Worm (Caenorhabditis elegans) whole organism, L4 larva: ENCODE results near the gene R01E6.5.

Source experiments
- F26F4.8 ChIP-seq: fragments of 200-800 bp; sonication (Bioruptor generic); conservative IDR thresholded peaks from 2 replicates; pipeline ENCODE4 v1.3.6; 2022; ENCODE audit warnings: missing genetic modification characterization, missing compliant biosample characterization
- T20F7.1 ChIP-seq: fragments of 200-800 bp; sonication (Bioruptor generic); optimal IDR thresholded peaks from 2 replicates; lab custom pipeline; 2018; ENCODE audit warnings: mild to moderate bottlenecking, missing genetic modification characterization, missing compliant biosample characterization
- aha-1 ChIP-seq: fragments of 150-350 bp; peaks from one replicate; lab custom pipeline; 2014; ENCODE audit warnings: missing biosample characterization, missing genetic modification characterization
- ama-1 ChIP-seq: fragments of 150-350 bp; optimal IDR thresholded peaks from 2 replicates; lab custom pipeline; 2014; ENCODE audit warnings: inconsistent platforms, mixed read lengths
- ces-1 ChIP-seq: fragments of 150-350 bp; sonication (generic microtip); optimal IDR thresholded peaks from 4 replicates; lab custom pipeline; 2014; ENCODE audit warnings: missing biosample characterization, missing genetic modification reagents, missing genetic modification characterization
- daf-16 ChIP-seq, 3 experiments: sonication (generic microtip); optimal IDR thresholded peaks; 2 replicates each; lab custom pipeline; 2016 to 2017; ENCODE audit warnings: missing genetic modification characterization in 3 of 3, missing genetic modification reagents in 3 of 3, mild to moderate bottlenecking in 2 of 3, missing compliant biosample characterization in 2 of 3, missing biosample characterization in 1 of 3, moderate library complexity in 1 of 3
- daf-8 ChIP-seq: fragments of 200-800 bp; sonication (Bioruptor generic); IDR thresholded peaks from 2 replicates; pipeline ENCODE4 v1.3.6; 2022; ENCODE audit warnings: missing genetic modification characterization, missing compliant biosample characterization
- dpl-1 ChIP-seq: fragments of 150-350 bp; optimal IDR thresholded peaks from 2 replicates; lab custom pipeline; 2014; ENCODE audit warnings: missing biosample characterization, missing genetic modification reagents, missing genetic modification characterization
- hif-1 ChIP-seq, 2 experiments: sonication (generic microtip); optimal IDR thresholded peaks; 2 replicates each; lab custom pipeline; 2016 to 2017; ENCODE audit warnings: missing compliant biosample characterization in 2 of 2, missing genetic modification characterization in 2 of 2, missing genetic modification reagents in 2 of 2, missing genotype in 2 of 2, mild to moderate bottlenecking in 1 of 2
- hmg-1.1 ChIP-seq: fragments of 200-800 bp; sonication (Bioruptor generic); IDR thresholded peaks from 2 replicates; pipeline ENCODE4 v1.3.6; 2022; ENCODE audit warnings: missing genetic modification reagents, missing genetic modification characterization, missing compliant biosample characterization
- lin-38 ChIP-seq: fragments of 200-800 bp; sonication (Bioruptor generic); IDR thresholded peaks from 2 replicates; pipeline ENCODE4 v1.3.6; 2022; ENCODE audit warnings: missing genetic modification reagents, missing genetic modification characterization, missing compliant biosample characterization
- lir-3 ChIP-seq: sonication (generic microtip); optimal IDR thresholded peaks from 2 replicates; lab custom pipeline; 2016; ENCODE audit warnings: mild to moderate bottlenecking, missing genetic modification characterization, missing compliant biosample characterization
- mdl-1 ChIP-seq, 2 experiments: fragments of 150-350 bp in 1 of 2; sonication (generic microtip) in 1 of 2; optimal IDR thresholded peaks; 2 replicates each; lab custom pipeline; 2014 to 2017; ENCODE audit warnings: missing biosample characterization in 2 of 2, missing genetic modification characterization in 2 of 2
- mep-1 ChIP-seq: fragments of 150-350 bp; sonication (generic microtip); optimal IDR thresholded peaks from 3 replicates; lab custom pipeline; 2014; ENCODE audit warnings: missing biosample characterization, missing genetic modification characterization
- mes-2 ChIP-seq: sonication (generic microtip); optimal IDR thresholded peaks from 2 replicates; lab custom pipeline; 2016; ENCODE audit warnings: missing genotype, mild to moderate bottlenecking, missing genetic modification characterization, missing compliant biosample characterization; ENCODE audit not compliant: poor library complexity, severe bottlenecking
- nhr-102 ChIP-seq: sonication (generic microtip); optimal IDR thresholded peaks from 2 replicates; lab custom pipeline; 2016; ENCODE audit warnings: mild to moderate bottlenecking, missing genetic modification characterization, moderate library complexity, missing compliant biosample characterization
- nhr-28 ChIP-seq: fragments of 150-350 bp; optimal IDR thresholded peaks from 2 replicates; lab custom pipeline; 2014; ENCODE audit warnings: missing biosample characterization, missing genetic modification characterization
- nhr-41 ChIP-seq: fragments of 200-800 bp; sonication (Bioruptor generic); IDR thresholded peaks from 2 replicates; pipeline ENCODE4 v1.3.6; 2022; ENCODE audit warnings: missing genetic modification reagents, missing genetic modification characterization, missing compliant biosample characterization
- nhr-42 ChIP-seq: fragments of 200-800 bp; sonication (Bioruptor generic); IDR thresholded peaks from 2 replicates; pipeline ENCODE4 v1.3.6; 2022; ENCODE audit warnings: missing genetic modification characterization, missing compliant biosample characterization
- pha-4 ChIP-seq, 2 experiments: fragments of 150-350 bp in 1 of 2; fragments of 200-800 bp in 1 of 2; sonication (Bioruptor generic) in 1 of 2; IDR thresholded peaks in 1 of 2; optimal IDR thresholded peaks in 1 of 2; 2 replicates each; pipeline versions ENCODE4 v1.3.6 to Lab custom; 2014 to 2022; ENCODE audit warnings: missing genetic modification characterization in 2 of 2, missing genetic modification reagents in 2 of 2, missing biosample characterization in 1 of 2, missing compliant biosample characterization in 1 of 2
- rbr-2 ChIP-seq: sonication (generic microtip); optimal IDR thresholded peaks from 2 replicates; lab custom pipeline; 2016; ENCODE audit warnings: missing genotype, missing genetic modification characterization, missing compliant biosample characterization
- set-16 ChIP-seq: fragments of 200-800 bp; sonication (Bioruptor generic); IDR thresholded peaks from 2 replicates; pipeline ENCODE4 v1.3.6; 2022; ENCODE audit warnings: missing genetic modification reagents, missing genetic modification characterization, missing compliant biosample characterization
- spr-1 ChIP-seq: sonication (generic microtip); optimal IDR thresholded peaks from 2 replicates; lab custom pipeline; 2016; ENCODE audit warnings: mild to moderate bottlenecking, missing genetic modification characterization, missing compliant biosample characterization
- zip-2 ChIP-seq: fragments of 150-350 bp; optimal IDR thresholded peaks from 2 replicates; lab custom pipeline; 2014; ENCODE audit warnings: missing biosample characterization, missing genetic modification characterization
- ztf-11 ChIP-seq: fragments of 150-350 bp; optimal IDR thresholded peaks from 2 replicates; lab custom pipeline; 2014; ENCODE audit warnings: missing biosample characterization, missing genetic modification characterization
- ztf-7 ChIP-seq: fragments of 150-350 bp; optimal IDR thresholded peaks from 2 replicates; lab custom pipeline; 2014; ENCODE audit warnings: missing biosample characterization, missing genetic modification characterization

R01E6.5 gene

ce11 chrX:13583895-13584344 lies 47.1 kb downstream of the R01E6.5 start (continued):
- TF ChIP-seq ztf-7 (tag; lab: Kevin White, UChicago), result no peak
- TF ChIP-seq ces-1, result no peak
- TF ChIP-seq ztf-11 (tag; lab: Kevin White, UChicago), result no peak
- TF ChIP-seq aha-1 (tag; lab: Kevin White, UChicago), result peak; percentile 99
- peak; percentile 65 for TF ChIP-seq nhr-102 (tag; lab: Kevin White, UChicago)
- peak; percentile 17 for TF ChIP-seq nhr-28
- TF ChIP-seq zip-2 (tag; lab: Kevin White, UChicago), result peak; percentile 4
- TF ChIP-seq T20F7.1, result no peak
- TF ChIP-seq ama-1 (lab: Kevin White, UChicago), result no peak
- peak; percentile 1 for TF ChIP-seq spr-1 (tag; lab: Kevin White, UChicago)
- no peak for TF ChIP-seq lin-38 (GFP tag; lab: Robert Waterston, UW)
- peak; percentile 36 for TF ChIP-seq rbr-2 (tag; lab: Kevin White, UChicago)
- TF ChIP-seq mep-1, result peak; percentile 72
- TF ChIP-seq hmg-1.1 (GFP tag; lab: Robert Waterston, UW), result peak; percentile 48; the same call in 1 of the 2 replicates
- no peak for TF ChIP-seq nhr-41
- TF ChIP-seq F26F4.8 (GFP tag; lab: Robert Waterston, UW), result no peak
- no peak for TF ChIP-seq lir-3 (tag; lab: Kevin White, UChicago)
- TF ChIP-seq daf-8, result no peak
- TF ChIP-seq mdl-1 (tag; optimal IDR thresholded peaks at IDR 0.05; lab: Kevin White, UChicago), result peak in 1 of 2 experiments; percentile 47
- peak; percentile 13 for TF ChIP-seq dpl-1 (GFP tag; lab: Kevin White, UChicago)
- TF ChIP-seq daf-16 (GFP tag; optimal IDR thresholded peaks at IDR 0.05; lab: Kevin White, UChicago), result peak; percentile 18 to 32
- TF ChIP-seq daf-16 (tag; optimal IDR thresholded peaks at IDR 0.05; lab: Kevin White, UChicago), result peak; percentile 80
- 0 out of 2 replicates have a peak, but pooled peaks have one; percentile 28 for TF ChIP-seq nhr-42 (GFP tag; lab: Robert Waterston, UW)
- TF ChIP-seq pha-4 (GFP tag; IDR thresholded peaks at IDR 0.05; lab: Robert Waterston, UW), result no peak
- TF ChIP-seq pha-4 (tag; optimal IDR thresholded peaks at IDR 0.05; lab: Kevin White, UChicago), result no peak

- TF ChIP-seq mes-2 (tag; lab: Kevin White, UChicago) (peak; percentile 74), daf-16 (GFP tag; optimal IDR thresholded peaks at IDR 0.05; lab: Kevin White, UChicago) (no peak), daf-16 (tag; optimal IDR thresholded peaks at IDR 0.05; lab: Kevin White, UChicago) (peak; percentile 25), set-16 (GFP tag; lab: Robert Waterston, UW) (no peak), dpl-1 (GFP tag; lab: Kevin White, UChicago) (peak; percentile 66), hif-1 (tag; optimal IDR thresholded peaks at IDR 0.05; lab: Kevin White, UChicago) (peak in 1 of 2 experiments; percentile 24)
These were observed 48.0 kb downstream of the R01E6.5 start, which contains the start of gene unc-84 for ce11 chrX:13584725-13585371. Gene unc-84 (plus strand): TSS chrX:13584775.
